Worm (Caenorhabditis elegans): ENCODE measurements around the gene F07E5.13.

F07E5.13 gene

DNA sequence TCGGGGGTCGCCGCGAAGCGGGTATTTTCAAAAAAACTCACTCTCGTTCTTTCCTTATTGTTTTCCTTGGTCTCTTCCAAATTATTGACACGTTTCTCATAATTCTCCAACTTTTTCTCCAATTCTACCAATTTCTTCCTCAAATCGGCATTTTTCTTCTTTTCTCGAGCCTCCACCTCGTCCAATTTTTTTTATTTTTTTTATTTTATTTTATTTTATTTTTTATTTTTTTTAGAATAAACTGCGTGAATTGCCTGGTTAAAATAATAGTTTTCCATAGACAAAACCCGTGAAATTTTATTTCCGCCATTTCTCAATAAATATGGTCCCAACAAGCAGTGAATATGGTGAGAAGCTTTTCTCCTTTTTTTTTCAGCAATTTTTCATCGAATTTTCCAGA, 51.2 kb downstream of the F07E5.13 start, which contains the start of gene F59H6.15:
Gene F59H6.15, plus strand, starts transcription at position 301 of the 400 bp plus-strand sequence.
- TF ChIP-seq mes-4 (tag; optimal IDR thresholded peaks at IDR 0.05) (no peak), mcd-1 (GFP tag; IDR thresholded peaks at IDR 0.05) (no peak), egl-44 (GFP tag; IDR thresholded peaks at IDR 0.05) (no peak), mxl-1 (tag; optimal IDR thresholded peaks at IDR 0.05) (no peak), mel-28 (tag; optimal IDR thresholded peaks at IDR 0.05; ENCODE audit: borderline replicate concordance) (no peak), F37B4.10 (GFP tag; IDR thresholded peaks at IDR 0.05) (no peak), sptf-2 (GFP tag; optimal IDR thresholded peaks at IDR 0.05) (no peak), pha-4 (tag; optimal IDR thresholded peaks at IDR 0.05) (no peak), D2030.7 (GFP tag; IDR thresholded peaks at IDR 0.05) (no peak), snpc-3.4 (tag; optimal IDR thresholded peaks at IDR 0.05) (no peak), nhr-90 (tag; optimal IDR thresholded peaks at IDR 0.05) (no peak), ama-1 (optimal IDR thresholded peaks at IDR 0.05) (no peak), ama-1 (GFP tag; optimal IDR thresholded peaks at IDR 0.05) (no peak), bed-2 (GFP tag; IDR thresholded peaks at IDR 0.05) (no peak)

DNA sequence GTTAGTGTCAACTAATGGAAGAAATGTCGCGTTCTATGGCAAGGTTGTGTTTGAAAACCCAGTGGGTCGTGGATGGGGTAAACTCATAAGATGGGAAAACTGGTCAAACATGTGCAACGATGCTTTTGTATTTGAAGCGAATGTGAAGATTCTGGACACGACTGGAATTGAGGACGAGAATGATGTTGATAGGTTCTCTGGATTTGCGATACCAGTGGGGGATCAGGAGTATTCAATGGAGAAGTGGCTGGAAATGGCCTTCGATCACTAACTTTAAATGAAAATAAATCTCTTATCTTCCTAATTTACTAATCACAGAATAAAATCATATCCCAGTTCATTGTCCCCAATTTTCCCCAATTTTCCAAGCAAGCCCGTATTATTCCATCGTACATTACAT, 52.7 kb downstream of the F07E5.13 start:
- TF ChIP-seq K12H6.12 (tag; optimal IDR thresholded peaks at IDR 0.05): no peak
- TF ChIP-seq ztf-18 (tag; optimal IDR thresholded peaks at IDR 0.05): no peak
- no peak for TF ChIP-seq hrde-1 (tag; optimal IDR thresholded peaks at IDR 0.05; ENCODE audit: borderline replicate concordance)
- TF ChIP-seq madf-6 (GFP tag; IDR thresholded peaks at IDR 0.05): no peak
- no peak for TF ChIP-seq snpc-3.4 (tag; optimal IDR thresholded peaks at IDR 0.05)
- no peak for TF ChIP-seq mes-4 (tag; optimal IDR thresholded peaks at IDR 0.05)
- TF ChIP-seq snpc-4 (GFP tag; optimal IDR thresholded peaks at IDR 0.05): no peak
- no peak for TF ChIP-seq snpc-4 (tag; optimal IDR thresholded peaks at IDR 0.05)

Measured in whole organism, young adult.